Fruit fly (Drosophila melanogaster) whole organism, embryonic: ENCODE data around the gene Syx18.
A peak's percentile ranks its signal among the peaks of the same experiment; 100 is the strongest.

Experiments used
- Bgb ChIP-seq: fragments of 200-800 bp; sonication (Bioruptor generic); IDR thresholded peaks from 2 replicates; pipeline ENCODE4 v1.3.6; 2022; ENCODE audit warnings: missing biosample characterization, missing genetic modification characterization; ENCODE audit not compliant: partially characterized antibody
- CG10147 ChIP-seq: fragments of 200-800 bp; sonication (Bioruptor generic); optimal IDR thresholded peaks from 2 replicates; lab custom pipeline; 2019; ENCODE audit warnings: missing biosample characterization, mild to moderate bottlenecking, missing genetic modification characterization, moderate library complexity
- CG10274 ChIP-seq: fragments of 200-800 bp; sonication (Bioruptor generic); optimal IDR thresholded peaks from 3 replicates; lab custom pipeline; 2017; ENCODE audit warnings: missing biosample characterization, mild to moderate bottlenecking, missing genetic modification characterization
- CG12299 ChIP-seq: fragments of 200-800 bp; sonication (Bioruptor generic); optimal IDR thresholded peaks from 2 replicates; lab custom pipeline; 2018; ENCODE audit warnings: missing biosample characterization, mild to moderate bottlenecking, missing genetic modification characterization
- CG12391 ChIP-seq: fragments of 200-800 bp; sonication (Bioruptor generic); optimal IDR thresholded peaks from 3 replicates; lab custom pipeline; 2018; ENCODE audit warnings: missing biosample characterization, mild to moderate bottlenecking, missing genetic modification characterization, moderate library complexity
- CG12744 ChIP-seq: fragments of 200-800 bp; sonication (Bioruptor generic); optimal IDR thresholded peaks from 2 replicates; lab custom pipeline; 2016; ENCODE audit warnings: missing biosample characterization, missing genetic modification characterization
- CG12942 ChIP-seq: fragments of 200-800 bp; sonication (Bioruptor generic); optimal IDR thresholded peaks from 3 replicates; lab custom pipeline; 2016; ENCODE audit warnings: missing biosample characterization, missing genetic modification characterization
- CG13894 ChIP-seq: fragments of 200-800 bp; sonication (Bioruptor generic); optimal IDR thresholded peaks from 3 replicates; lab custom pipeline; 2018; ENCODE audit warnings: missing biosample characterization, mild to moderate bottlenecking, missing genetic modification characterization, moderate library complexity
- CG15073 ChIP-seq: fragments of 200-800 bp; sonication (Bioruptor generic); optimal IDR thresholded peaks from 2 replicates; lab custom pipeline; 2016; ENCODE audit warnings: missing biosample characterization, missing genetic modification characterization
- CG18011 ChIP-seq: fragments of 200-800 bp; sonication (Bioruptor generic); optimal IDR thresholded peaks from 2 replicates; lab custom pipeline; 2017; ENCODE audit warnings: missing biosample characterization, missing genetic modification characterization, mild to moderate bottlenecking, moderate library complexity, missing genotype
- CG2199 ChIP-seq: fragments of 200-800 bp; sonication (Bioruptor generic); IDR thresholded peaks from 3 replicates; pipeline ENCODE4 v1.3.6; 2022; ENCODE audit warnings: missing biosample characterization, missing genetic modification characterization
- CG34422 ChIP-seq: fragments of 200-800 bp; sonication (Bioruptor generic); IDR thresholded peaks from 3 replicates; pipeline ENCODE4 v1.3.6; 2022; ENCODE audit warnings: missing biosample characterization, missing genetic modification characterization
- CG3838 ChIP-seq: fragments of 200-800 bp; sonication (Bioruptor generic); optimal IDR thresholded peaks from 3 replicates; lab custom pipeline; 2016; ENCODE audit warnings: missing biosample characterization, missing genetic modification characterization
- CG42726 ChIP-seq: fragments of 200-800 bp; sonication (Bioruptor generic); IDR thresholded peaks from 2 replicates; pipeline ENCODE4 v1.3.6; 2022; ENCODE audit warnings: missing biosample characterization, missing genetic modification characterization; ENCODE audit not compliant: partially characterized antibody
- CG7357 ChIP-seq: fragments of 200-800 bp; sonication (Bioruptor generic); IDR thresholded peaks from 3 replicates; pipeline ENCODE4 v1.3.6; 2022; ENCODE audit warnings: missing biosample characterization, missing genetic modification characterization
- CG9215 ChIP-seq: fragments of 200-800 bp; sonication (Bioruptor generic); IDR thresholded peaks from 2 replicates; pipeline ENCODE4 v1.3.6; 2022; ENCODE audit warnings: missing biosample characterization, missing genetic modification characterization
- CG9609 ChIP-seq: fragments of 200-800 bp; sonication (Bioruptor generic); optimal IDR thresholded peaks from 3 replicates; lab custom pipeline; 2016; ENCODE audit warnings: missing biosample characterization, missing genetic modification characterization
- CG9932 ChIP-seq: fragments of 200-800 bp; sonication (Bioruptor generic); IDR thresholded peaks from 2 replicates; pipeline ENCODE4 v1.3.6; 2022; ENCODE audit warnings: missing biosample characterization, missing genetic modification characterization
- CrebB ChIP-seq: fragments of 200-800 bp; sonication (Bioruptor generic); optimal IDR thresholded peaks from 3 replicates; lab custom pipeline; 2018; ENCODE audit warnings: missing biosample characterization, mild to moderate bottlenecking, missing genetic modification characterization
- HLH4C ChIP-seq: fragments of 200-800 bp; sonication (Bioruptor generic); IDR thresholded peaks from 3 replicates; pipeline ENCODE4 v1.3.6; 2022; ENCODE audit warnings: missing biosample characterization, missing genetic modification characterization; ENCODE audit not compliant: partially characterized antibody
- Hand ChIP-seq: fragments of 200-800 bp; sonication (Bioruptor generic); optimal IDR thresholded peaks from 2 replicates; lab custom pipeline; 2017; ENCODE audit warnings: mild to moderate bottlenecking, missing biosample characterization, missing genetic modification reagents, missing genetic modification characterization
- Hmr ChIP-seq: fragments of 200-800 bp; sonication (Bioruptor generic); optimal IDR thresholded peaks from 3 replicates; lab custom pipeline; 2017; ENCODE audit warnings: mild to moderate bottlenecking, missing biosample characterization, missing genetic modification reagents, missing genetic modification characterization
- Med ChIP-seq: fragments of 200-800 bp; sonication (Bioruptor generic); peaks from one replicate; lab custom pipeline; 2016; ENCODE audit warnings: missing biosample characterization, missing genetic modification characterization, mild to moderate bottlenecking, inconsistent platforms, moderate library complexity
- Optix ChIP-seq: fragments of 200-800 bp; sonication (Bioruptor generic); IDR thresholded peaks from 3 replicates; pipeline ENCODE4 v1.3.6; 2022; ENCODE audit warnings: missing biosample characterization, missing genetic modification characterization
- Pdp1 ChIP-seq, 2 experiments: fragments of 200-800 bp; sonication (Bioruptor generic); optimal IDR thresholded peaks; 3 replicates each; lab custom pipeline; 2016; ENCODE audit warnings: missing biosample characterization in 2 of 2, missing genetic modification characterization in 2 of 2, mild to moderate bottlenecking in 1 of 2, moderate library complexity in 1 of 2
- Six4 ChIP-seq: fragments of 200-800 bp; sonication (Bioruptor generic); optimal IDR thresholded peaks from 2 replicates; lab custom pipeline; 2016; ENCODE audit warnings: missing biosample characterization, missing genetic modification characterization
- Ssrp ChIP-seq: fragments of 200-800 bp; sonication (Bioruptor generic); optimal IDR thresholded peaks from 2 replicates; lab custom pipeline; 2018; ENCODE audit warnings: missing biosample characterization, mild to moderate bottlenecking, missing genetic modification characterization, moderate library complexity
- cad ChIP-seq: fragments of >200 bp; optimal IDR thresholded peaks from 2 replicates; lab custom pipeline; 2017; ENCODE audit warnings: missing biosample characterization, missing genetic modification characterization
- cwo ChIP-seq: fragments of 200-800 bp; sonication (Bioruptor generic); optimal IDR thresholded peaks from 3 replicates; lab custom pipeline; 2017; ENCODE audit warnings: missing biosample characterization, missing genetic modification characterization, mild to moderate bottlenecking, moderate library complexity, missing genetic modification reagents
- dan ChIP-seq: fragments of 200-800 bp; sonication (Bioruptor generic); IDR thresholded peaks from 2 replicates; pipeline ENCODE4 v1.3.6; 2022; ENCODE audit warnings: missing biosample characterization, missing genetic modification characterization
- esg ChIP-seq: fragments of 200-800 bp; sonication (Bioruptor generic); conservative IDR thresholded peaks from 2 replicates; pipeline ENCODE4 v1.3.6; 2022; ENCODE audit warnings: missing biosample characterization, missing genetic modification characterization
- ftz-f1 ChIP-seq: fragments of 200-800 bp; sonication (Bioruptor generic); optimal IDR thresholded peaks from 2 replicates; lab custom pipeline; 2016; ENCODE audit warnings: missing biosample characterization, missing genetic modification characterization
- gem ChIP-seq: fragments of 200-800 bp; sonication (Bioruptor generic); optimal IDR thresholded peaks from 2 replicates; lab custom pipeline; 2019; ENCODE audit warnings: missing biosample characterization, mild to moderate bottlenecking, missing genetic modification characterization, moderate library complexity
- grn ChIP-seq: fragments of 200-800 bp; sonication (Bioruptor generic); optimal IDR thresholded peaks from 3 replicates; lab custom pipeline; 2017; ENCODE audit warnings: missing biosample characterization, missing genetic modification characterization
- pho ChIP-seq: fragments of 200-800 bp; sonication (Bioruptor generic); optimal IDR thresholded peaks from 2 replicates; lab custom pipeline; 2016; ENCODE audit warnings: missing biosample characterization, missing genetic modification characterization
- pzg ChIP-seq: fragments of 200-800 bp; sonication (Bioruptor generic); optimal IDR thresholded peaks from 3 replicates; lab custom pipeline; 2018; ENCODE audit warnings: missing biosample characterization, mild to moderate bottlenecking, missing genetic modification characterization, moderate library complexity
- sc ChIP-seq, 3 experiments: fragments of >200 bp in 2 of 3; fragments of 200-800 bp in 1 of 3; sonication (Bioruptor generic) in 1 of 3; optimal IDR thresholded peaks; 2 replicates in 2 of 3; 3 replicates in 1 of 3; lab custom pipeline; 2017; ENCODE audit warnings: mild to moderate bottlenecking in 1 of 3, missing biosample characterization in 1 of 3, missing genetic modification characterization in 1 of 3, missing genetic modification reagents in 1 of 3
- tgo ChIP-seq: fragments of 200-800 bp; sonication (Bioruptor generic); IDR thresholded peaks from 3 replicates; pipeline ENCODE4 v1.3.6; 2022; ENCODE audit warnings: missing biosample characterization, missing genetic modification characterization
- twi ChIP-seq: fragments of 200-800 bp; optimal IDR thresholded peaks from 2 replicates; lab custom pipeline; 2019; ENCODE audit warnings: missing biosample characterization, mild to moderate bottlenecking, missing genetic modification characterization, moderate library complexity
- vvl ChIP-seq: fragments of 200-800 bp; sonication (Bioruptor generic); IDR thresholded peaks from 2 replicates; pipeline ENCODE4 v1.3.6; 2022; ENCODE audit warnings: missing biosample characterization, missing genetic modification characterization
- z ChIP-seq: fragments of 200-800 bp; sonication (Bioruptor generic); IDR thresholded peaks from 3 replicates; pipeline ENCODE4 v1.3.6; 2022; ENCODE audit warnings: missing biosample characterization, missing genetic modification characterization

The Syx18 gene

dm6 chr3R:24629877-24630808, 4.8 kb upstream of the Syx18 start, which contains the start of gene Wsck (continued):
- peak; percentile 79 for TF ChIP-seq Med (GFP tag; lab: Kevin White, UChicago)
- TF ChIP-seq ftz-f1 (GFP tag; lab: Kevin White, UChicago) = peak; percentile 2
- TF ChIP-seq dan (GFP tag; lab: Robert Waterston, UW) = no peak
- no peak for TF ChIP-seq esg (GFP tag; lab: Robert Waterston, UW)
- no peak for TF ChIP-seq z (GFP tag; lab: Robert Waterston, UW)
- no peak for TF ChIP-seq cad (GFP tag; lab: Kevin White, UChicago)
- TF ChIP-seq Six4 = no peak
- TF ChIP-seq CG12299 (tag; lab: Kevin White, UChicago) = no peak
- TF ChIP-seq CrebB (tag; lab: Kevin White, UChicago) = peak; percentile 35
- no peak for TF ChIP-seq Ssrp (tag; lab: Kevin White, UChicago)
- TF ChIP-seq twi (tag; lab: Kevin White, UChicago) = peak; percentile 31

DNA sequence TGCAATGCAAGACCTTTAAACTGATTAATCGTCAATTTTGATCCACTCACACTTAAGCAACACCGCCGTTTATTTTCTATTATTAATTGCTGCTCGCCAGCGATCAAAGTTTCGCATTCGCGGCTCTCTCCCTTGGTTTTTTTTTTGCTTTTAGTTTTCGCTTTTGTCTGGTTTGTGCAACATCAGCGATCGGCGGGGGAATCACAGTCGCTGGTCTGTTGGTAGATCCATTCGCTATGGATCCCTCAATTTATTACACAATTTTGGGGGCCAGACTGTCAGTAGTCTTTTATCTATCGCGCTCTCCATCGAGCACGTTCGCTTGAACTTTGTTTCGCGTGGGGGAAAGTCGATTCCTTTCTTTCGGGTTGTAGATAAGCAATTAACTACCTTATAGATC, 1.3 kb upstream of the Syx18 start:
- TF ChIP-seq HLH4C (GFP tag; lab: Robert Waterston, UW) (no peak), vvl (GFP tag; lab: Robert Waterston, UW) (no peak), Optix (GFP tag; lab: Robert Waterston, UW) (no peak), CG9215 (GFP tag; lab: Robert Waterston, UW) (no peak), CG10274 (no peak), CG2199 (GFP tag; lab: Robert Waterston, UW) (0 out of 3 replicates have a peak, but pooled peaks have one; percentile 12), CG15073 (peak; percentile 33), grn (GFP tag; lab: Kevin White, UChicago) (peak; percentile 3), Pdp1 (GFP tag; optimal IDR thresholded peaks at IDR 0.05; lab: Kevin White, UChicago) (peak in 1 of 2 experiments; percentile 62), Hmr (GFP tag; lab: Kevin White, UChicago) (no peak), sc (optimal IDR thresholded peaks at IDR 0.05; lab: Kevin White, UChicago) (no peak), sc (GFP tag; optimal IDR thresholded peaks at IDR 0.05; lab: Kevin White, UChicago) (no peak), CG7357 (GFP tag; lab: Robert Waterston, UW) (no peak), CG42726 (GFP tag; lab: Robert Waterston, UW) (no peak), pzg (GFP tag; lab: Kevin White, UChicago) (no peak), CG18011 (no peak), CG34422 (GFP tag; lab: Robert Waterston, UW) (no peak), pho (GFP tag; lab: Kevin White, UChicago) (no peak), CG9609 (no peak), cwo (GFP tag; lab: Kevin White, UChicago) (no peak), gem (tag; lab: Kevin White, UChicago) (no peak), CG12391 (tag; lab: Kevin White, UChicago) (no peak), CG10147 (GFP tag; lab: Kevin White, UChicago) (no peak), CG13894 (tag; lab: Kevin White, UChicago) (no peak), tgo (GFP tag; lab: Robert Waterston, UW) (0 out of 3 replicates have a peak, but pooled peaks have one; percentile 6), CG3838 (GFP tag; lab: Kevin White, UChicago) (no peak), Bgb (GFP tag; lab: Robert Waterston, UW) (no peak), CG12942 (no peak), Hand (no peak), CG9932 (no peak), CG12744 (GFP tag; lab: Kevin White, UChicago) (no peak)
